Worm (Caenorhabditis elegans) whole organism, midembryonic: ENCODE results near the gene sre-10.

Experiments used
- T22C8.4 ChIP-seq: fragments of 200-800 bp; sonication (Bioruptor generic); IDR thresholded peaks from 2 replicates; pipeline ENCODE4 v1.3.6; 2022; ENCODE audit warnings: missing genetic modification characterization, missing compliant biosample characterization
- cog-1 ChIP-seq: sonication (generic microtip); optimal IDR thresholded peaks from 2 replicates; lab custom pipeline; 2016; ENCODE audit warnings: missing genetic modification characterization, missing compliant biosample characterization
- flt-1 ChIP-seq: fragments of 200-800 bp; sonication (Bioruptor generic); IDR thresholded peaks from 2 replicates; pipeline ENCODE4 v1.3.6; 2022; ENCODE audit warnings: missing genetic modification characterization, missing compliant biosample characterization
- klf-2 ChIP-seq: fragments of 200-800 bp; sonication (Bioruptor generic); conservative IDR thresholded peaks from 2 replicates; pipeline ENCODE4 v1.3.6; 2022; ENCODE audit warnings: missing genetic modification reagents, missing genetic modification characterization, missing compliant biosample characterization
- med-1 ChIP-seq: sonication (generic microtip); optimal IDR thresholded peaks from 2 replicates; lab custom pipeline; 2017; ENCODE audit warnings: missing genetic modification characterization, mild to moderate bottlenecking, missing compliant biosample characterization, antibody characterized with exemption, missing genetic modification reagents; ENCODE audit not compliant: insufficient read depth
- ref-1 ChIP-seq: fragments of 200-800 bp; sonication (Bioruptor generic); conservative IDR thresholded peaks from 2 replicates; pipeline ENCODE4 v1.3.6; 2022; ENCODE audit warnings: missing genetic modification reagents, missing genetic modification characterization, missing compliant biosample characterization
- tab-1 ChIP-seq: fragments of 200-800 bp; sonication (Bioruptor generic); IDR thresholded peaks from 2 replicates; pipeline ENCODE4 v1.3.6; 2022; ENCODE audit warnings: missing genetic modification characterization, missing compliant biosample characterization
- ztf-23 ChIP-seq: fragments of 200-800 bp; sonication (Bioruptor generic); IDR thresholded peaks from 2 replicates; pipeline ENCODE4 v1.3.6; 2022; ENCODE audit warnings: missing genetic modification reagents, missing genetic modification characterization, missing compliant biosample characterization
- ztf-29 ChIP-seq: fragments of 200-800 bp; sonication (Bioruptor generic); IDR thresholded peaks from 2 replicates; pipeline ENCODE4 v1.3.6; 2022; ENCODE audit warnings: missing genetic modification reagents, missing genetic modification characterization, missing compliant biosample characterization

ce11 chrV:7085518-7086104, 46.7 kb upstream of the sre-10 start, which contains the start of gene VC5.2:
- TF ChIP-seq ref-1 (GFP tag; lab: Robert Waterston, UW) (no peak), ztf-23 (GFP tag; lab: Robert Waterston, UW) (no peak), flt-1 (GFP tag; lab: Robert Waterston, UW) (no peak), cog-1 (tag; lab: Kevin White, UChicago) (no peak), ztf-29 (GFP tag; lab: Robert Waterston, UW) (no peak), T22C8.4 (GFP tag; lab: Robert Waterston, UW) (no peak), med-1 (GFP tag; lab: Kevin White, UChicago) (no peak), klf-2 (GFP tag; lab: Robert Waterston, UW) (no peak), tab-1 (no peak)
